Fruit fly (Drosophila melanogaster) whole organism, wandering third instar larva: ENCODE data around the gene CG7252.

Source experiments
- Sp1 ChIP-seq: fragments of 200-800 bp; sonication (Bioruptor generic); optimal IDR thresholded peaks from 3 replicates; lab custom pipeline; 2019; ENCODE audit warnings: missing biosample characterization, mild to moderate bottlenecking, missing genetic modification characterization, moderate library complexity
- foxo ChIP-seq, 2 experiments: fragments of 200-800 bp; sonication (Bioruptor generic); optimal IDR thresholded peaks; 2 replicates in 1 of 2; 3 replicates in 1 of 2; lab custom pipeline; 2016 to 2017; ENCODE audit warnings: missing biosample characterization in 2 of 2, missing genetic modification characterization in 2 of 2
- woc ChIP-seq: sonication (Bioruptor generic); optimal IDR thresholded peaks from 2 replicates; lab custom pipeline; 2016; ENCODE audit warnings: missing biosample characterization, mild to moderate bottlenecking, missing genetic modification characterization

DNA sequence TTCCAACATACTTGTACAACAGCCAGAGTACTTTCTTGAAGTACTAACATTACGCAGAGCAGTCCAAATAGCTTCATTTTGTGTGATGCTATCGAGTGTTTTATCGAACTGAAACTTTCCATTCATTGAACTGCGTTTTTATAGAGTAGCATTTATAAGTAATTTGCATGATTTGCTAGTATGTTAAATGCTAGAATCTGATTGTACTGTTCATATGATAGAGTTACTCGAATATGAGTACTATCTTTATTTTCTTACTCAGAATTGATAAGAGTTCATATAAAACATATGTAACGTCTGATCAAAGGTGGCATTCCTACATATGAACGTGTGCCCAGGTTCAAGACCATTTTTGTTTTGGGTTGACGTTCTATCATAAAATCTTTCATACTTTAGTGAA is 5.7 kb downstream of the CG7252 start, which contains the start of gene obst-G:
- TF ChIP-seq Sp1 (GFP tag; lab: Kevin White, UChicago), result no peak
- TF ChIP-seq foxo (GFP tag; optimal IDR thresholded peaks at IDR 0.05; lab: Kevin White, UChicago), result no peak
- TF ChIP-seq woc (GFP tag; lab: Kevin White, UChicago), result no peak
